Fruit fly (Drosophila melanogaster): ENCODE data around the gene Pitslre.

Pitslre gene

dm6 chr3L:20730323-20731238 is 40.7 kb upstream of the Pitslre start, which contains the start of gene CG13252 (continued):
- TF ChIP-seq dan (GFP tag; IDR thresholded peaks at IDR 0.05) (no peak), NC2β (GFP tag; optimal IDR thresholded peaks at IDR 0.05) (no peak), inv (GFP tag; IDR thresholded peaks at IDR 0.05; ENCODE audit: partially characterized antibody) (no peak), CG6175 (GFP tag; IDR thresholded peaks at IDR 0.05) (no peak), zen2 (GFP tag; IDR thresholded peaks at IDR 0.05; ENCODE audit: partially characterized antibody) (0 out of 3 replicates have a peak, but pooled peaks have one; percentile 32), tx (GFP tag; optimal IDR thresholded peaks at IDR 0.05) (no peak), CG3065 (GFP tag; optimal IDR thresholded peaks at IDR 0.05) (no peak), gro (GFP tag; optimal IDR thresholded peaks at IDR 0.05) (no peak), bab2 (GFP tag; optimal IDR thresholded peaks at IDR 0.05) (peak; percentile 30), ttk (GFP tag; IDR thresholded peaks at IDR 0.05) (no peak), tio (GFP tag; optimal IDR thresholded peaks at IDR 0.05) (no peak), Usf (GFP tag; optimal IDR thresholded peaks at IDR 0.05) (no peak), CG7556 (GFP tag; optimal IDR thresholded peaks at IDR 0.05) (no peak), dati (GFP tag; IDR thresholded peaks at IDR 0.05) (no peak), ci (GFP tag; IDR thresholded peaks at IDR 0.05) (0 out of 3 replicates have a peak, but pooled peaks have one; percentile 31), CoRest (tag; optimal IDR thresholded peaks at IDR 0.05) (peak; percentile 45), CG2202 (tag; optimal IDR thresholded peaks at IDR 0.05) (no peak), CG10959 (GFP tag; IDR thresholded peaks at IDR 0.05) (no peak), jing (GFP tag; optimal IDR thresholded peaks at IDR 0.05) (no peak), CG17568 (GFP tag; optimal IDR thresholded peaks at IDR 0.05) (peak; percentile 38), H15 (GFP tag; IDR thresholded peaks at IDR 0.05) (no peak), CG4707 (GFP tag; optimal IDR thresholded peaks at IDR 0.05) (peak; percentile 40), CG11560 (tag; IDR thresholded peaks at IDR 0.05) (no peak), rib (GFP tag; IDR thresholded peaks at IDR 0.05) (no peak), Jarid2 (GFP tag; optimal IDR thresholded peaks at IDR 0.05) (peak; percentile 79), oc (tag; optimal IDR thresholded peaks at IDR 0.05) (peak; percentile 32), ara (GFP tag; IDR thresholded peaks at IDR 0.05) (no peak), CG8388 (GFP tag; optimal IDR thresholded peaks at IDR 0.05) (no peak), slp2 (GFP tag; optimal IDR thresholded peaks at IDR 0.05) (no peak), odd (GFP tag; optimal IDR thresholded peaks at IDR 0.05) (peak; percentile 59), CG11456 (GFP tag; IDR thresholded peaks at IDR 0.05) (no peak), CG2875 (GFP tag; optimal IDR thresholded peaks at IDR 0.05) (peak; percentile 28), Taf1 (GFP tag; IDR thresholded peaks at IDR 0.05) (no peak), CTCF (GFP tag; optimal IDR thresholded peaks at IDR 0.05) (no peak), CG11504 (tag; optimal IDR thresholded peaks at IDR 0.05) (peak; percentile 22), CG18764 (GFP tag; optimal IDR thresholded peaks at IDR 0.05) (no peak), br (optimal IDR thresholded peaks at IDR 0.05) (no peak), her (GFP tag; optimal IDR thresholded peaks at IDR 0.05) (no peak), ranshi (GFP tag; IDR thresholded peaks at IDR 0.05) (0 out of 2 replicates have a peak, but pooled peaks have one; percentile 12), CG12769 (tag; optimal IDR thresholded peaks at IDR 0.05) (peak; percentile 70), CG14710 (tag; optimal IDR thresholded peaks at IDR 0.05) (no peak), dpn (GFP tag; optimal IDR thresholded peaks at IDR 0.05) (no peak), CG17186 (GFP tag; optimal IDR thresholded peaks at IDR 0.05) (no peak), corto (GFP tag; optimal IDR thresholded peaks at IDR 0.05) (no peak), CG18476 (GFP tag; optimal IDR thresholded peaks at IDR 0.05) (no peak), Xbp1 (GFP tag; optimal IDR thresholded peaks at IDR 0.05) (no peak), Atf6 (GFP tag; IDR thresholded peaks at IDR 0.05) (peak; percentile 57; the same call in 1 of the 2 replicates), CG16863 (GFP tag; optimal IDR thresholded peaks at IDR 0.05) (no peak), CG11398 (GFP tag; optimal IDR thresholded peaks at IDR 0.05) (no peak), CG12236 (GFP tag; optimal IDR thresholded peaks at IDR 0.05) (no peak), Hr39 (optimal IDR thresholded peaks at IDR 0.05) (no peak)

Measured in whole organism, embryonic.